Worm (Caenorhabditis elegans): ENCODE measurements around the gene F10E9.4.

F10E9.4 gene

ce11 chrIII:8325574-8326513, 17.5 kb downstream of the F10E9.4 start, which contains the start of gene ZC262.13:
TSS of gene ZC262.13 (plus strand) at chrIII:8326214.
- TF ChIP-seq F10B5.3 (tag; optimal IDR thresholded peaks at IDR 0.05) (no peak), lin-29 (GFP tag; IDR thresholded peaks at IDR 0.05) (no peak), pqm-1 (tag; optimal IDR thresholded peaks at IDR 0.05) (no peak), dmd-8 (GFP tag; IDR thresholded peaks at IDR 0.05) (no peak), nhr-111 (GFP tag; optimal IDR thresholded peaks at IDR 0.05) (no peak), ZK337.2 (GFP tag; IDR thresholded peaks at IDR 0.05) (no peak), attf-4 (tag; optimal IDR thresholded peaks at IDR 0.05) (no peak), dmd-9 (GFP tag; IDR thresholded peaks at IDR 0.05) (no peak), D1046.2 (GFP tag; IDR thresholded peaks at IDR 0.05) (no peak), aly-2 (tag; optimal IDR thresholded peaks at IDR 0.05) (no peak), lim-7 (GFP tag; IDR thresholded peaks at IDR 0.05) (no peak), mep-1 (tag; optimal IDR thresholded peaks at IDR 0.05) (no peak), lin-15B (tag; optimal IDR thresholded peaks at IDR 0.05) (no peak), rbr-2 (tag; optimal IDR thresholded peaks at IDR 0.05) (no peak), nhr-28 (tag; optimal IDR thresholded peaks at IDR 0.05) (peak; percentile 17), snpc-1.2 (GFP tag; IDR thresholded peaks at IDR 0.05) (no peak), fos-1 (tag; optimal IDR thresholded peaks at IDR 0.05) (no peak), ceh-62 (tag; optimal IDR thresholded peaks at IDR 0.05) (no peak), F37D6.2 (tag; optimal IDR thresholded peaks at IDR 0.05) (no peak), ztf-7 (tag; optimal IDR thresholded peaks at IDR 0.05) (no peak), zag-1 (tag; optimal IDR thresholded peaks at IDR 0.05) (no peak), T26A8.4 (GFP tag; IDR thresholded peaks at IDR 0.05) (peak; percentile 25; the same call in 1 of the 2 replicates), hlh-30 (tag; optimal IDR thresholded peaks at IDR 0.05; ENCODE audit: insufficient read depth) (peak; percentile 37), F26F4.8 (GFP tag; conservative IDR thresholded peaks at IDR 0.05) (no peak), egl-43 (GFP tag; IDR thresholded peaks at IDR 0.05) (no peak), nhr-237 (tag; optimal IDR thresholded peaks at IDR 0.05) (no peak), nhr-48 (tag; optimal IDR thresholded peaks at IDR 0.05) (peak; percentile 2), lsy-2 (tag; optimal IDR thresholded peaks at IDR 0.05) (peak in 1 of 2 experiments; percentile 51), ctbp-1 (GFP tag; IDR thresholded peaks at IDR 0.05) (no peak), hlh-11 (tag; optimal IDR thresholded peaks at IDR 0.05) (peak; percentile 55), mxl-3 (GFP tag; optimal IDR thresholded peaks at IDR 0.05) (no peak), spr-1 (tag; optimal IDR thresholded peaks at IDR 0.05) (no peak), hmg-1.1 (GFP tag; IDR thresholded peaks at IDR 0.05) (no peak), nhr-11 (tag; optimal IDR thresholded peaks at IDR 0.05) (no peak), cey-2 (tag; optimal IDR thresholded peaks at IDR 0.05; ENCODE audit: borderline replicate concordance, insufficient read depth) (no peak), saeg-2 (GFP tag; IDR thresholded peaks at IDR 0.05) (no peak), dve-1 (tag; optimal IDR thresholded peaks at IDR 0.05; ENCODE audit: insufficient read depth) (peak; percentile 82), fkh-10 (GFP tag; optimal IDR thresholded peaks at IDR 0.05) (no peak), nhr-6 (tag; optimal IDR thresholded peaks at IDR 0.05) (no peak), zip-2 (tag; optimal IDR thresholded peaks at IDR 0.05) (no peak), Y75B8A.6 (GFP tag; IDR thresholded peaks at IDR 0.05) (no peak), unc-130 (GFP tag; optimal IDR thresholded peaks at IDR 0.05) (no peak), F44E2.7 (GFP tag; IDR thresholded peaks at IDR 0.05) (no peak), egl-27 (tag; optimal IDR thresholded peaks at IDR 0.05) (no peak), nhr-10 (tag; optimal IDR thresholded peaks at IDR 0.05) (no peak), nhr-25 (tag; optimal IDR thresholded peaks at IDR 0.05; ENCODE audit: borderline replicate concordance, insufficient read depth) (no peak), ZK546.5 (tag; optimal IDR thresholded peaks at IDR 0.05) (no peak), mdl-1 (tag; optimal IDR thresholded peaks at IDR 0.05) (no peak), R02D3.7 (tag; optimal IDR thresholded peaks at IDR 0.05) (no peak), nhr-102 (tag; optimal IDR thresholded peaks at IDR 0.05) (no peak), snpc-4 (tag; optimal IDR thresholded peaks at IDR 0.05) (no peak)

All from whole organism, L4 larva.